Fruit fly (Drosophila melanogaster) whole organism, embryonic: ENCODE measurements around the gene SclA.

Experiments used
- Bteb2 ChIP-seq: fragments of 200-800 bp; sonication (Bioruptor generic); optimal IDR thresholded peaks from 2 replicates; lab custom pipeline; 2016; ENCODE audit warnings: missing biosample characterization, missing genetic modification characterization
- CG11247 ChIP-seq: fragments of 200-800 bp; sonication (Bioruptor generic); IDR thresholded peaks from 2 replicates; pipeline ENCODE4 v1.3.6; 2022; ENCODE audit warnings: missing biosample characterization, missing genetic modification characterization
- CG11398 ChIP-seq: fragments of 200-800 bp; sonication (Bioruptor generic); optimal IDR thresholded peaks from 2 replicates; lab custom pipeline; 2016; ENCODE audit warnings: missing biosample characterization, missing genetic modification characterization
- CG12219 ChIP-seq: fragments of 200-800 bp; sonication (Bioruptor generic); optimal IDR thresholded peaks from 3 replicates; lab custom pipeline; 2018; ENCODE audit warnings: missing biosample characterization, mild to moderate bottlenecking, missing genetic modification characterization
- CG13123 ChIP-seq: fragments of 200-800 bp; sonication (Bioruptor generic); optimal IDR thresholded peaks from 2 replicates; lab custom pipeline; 2016; ENCODE audit warnings: missing biosample characterization, missing genetic modification characterization
- CG15011 ChIP-seq: fragments of 200-800 bp; sonication (Bioruptor generic); optimal IDR thresholded peaks from 3 replicates; lab custom pipeline; 2018; ENCODE audit warnings: missing biosample characterization, mild to moderate bottlenecking, missing genetic modification characterization
- CG17361 ChIP-seq: fragments of 200-800 bp; sonication (Bioruptor generic); IDR thresholded peaks from 3 replicates; pipeline ENCODE4 v1.3.6; 2022; ENCODE audit warnings: missing biosample characterization, missing genetic modification characterization
- CG17385 ChIP-seq: fragments of 200-800 bp; sonication (Bioruptor generic); optimal IDR thresholded peaks from 3 replicates; lab custom pipeline; 2018; ENCODE audit warnings: missing biosample characterization, mild to moderate bottlenecking, missing genetic modification characterization
- CG18262 ChIP-seq: fragments of 200-800 bp; optimal IDR thresholded peaks from 3 replicates; lab custom pipeline; 2019; ENCODE audit warnings: missing biosample characterization, mild to moderate bottlenecking, missing genetic modification characterization, moderate library complexity
- CG3065 ChIP-seq: fragments of 200-800 bp; sonication (Bioruptor generic); optimal IDR thresholded peaks from 2 replicates; lab custom pipeline; 2016; ENCODE audit warnings: missing biosample characterization, missing genetic modification characterization
- CG3163 ChIP-seq: fragments of 200-800 bp; sonication (Bioruptor generic); optimal IDR thresholded peaks from 3 replicates; lab custom pipeline; 2016; ENCODE audit warnings: missing biosample characterization, missing genetic modification characterization
- CG33557 ChIP-seq: fragments of 200-800 bp; sonication (Bioruptor generic); optimal IDR thresholded peaks from 2 replicates; lab custom pipeline; 2019; ENCODE audit warnings: missing biosample characterization, mild to moderate bottlenecking, missing genetic modification characterization, moderate library complexity
- CG34422 ChIP-seq: fragments of 200-800 bp; sonication (Bioruptor generic); IDR thresholded peaks from 3 replicates; pipeline ENCODE4 v1.3.6; 2022; ENCODE audit warnings: missing biosample characterization, missing genetic modification characterization
- CG3726 ChIP-seq: fragments of 200-800 bp; sonication (Bioruptor generic); IDR thresholded peaks from 3 replicates; pipeline ENCODE4, ENCODE4 v1.3.6; 2022; ENCODE audit warnings: missing biosample characterization, missing genetic modification characterization
- CG4854 ChIP-seq: fragments of 200-800 bp; sonication (Bioruptor generic); optimal IDR thresholded peaks from 2 replicates; lab custom pipeline; 2016; ENCODE audit warnings: missing biosample characterization, missing genetic modification characterization, inconsistent platforms
- CG5180 ChIP-seq: fragments of 200-800 bp; sonication (Bioruptor generic); optimal IDR thresholded peaks from 3 replicates; lab custom pipeline; 2017; ENCODE audit warnings: missing biosample characterization, missing genetic modification characterization, mild to moderate bottlenecking, moderate library complexity, missing genetic modification reagents
- CG5245 ChIP-seq: fragments of 200-800 bp; sonication (Bioruptor generic); optimal IDR thresholded peaks from 3 replicates; lab custom pipeline; 2016; ENCODE audit warnings: missing biosample characterization, missing genetic modification characterization
- CG6654 ChIP-seq: fragments of 200-800 bp; sonication (Bioruptor generic); optimal IDR thresholded peaks from 2 replicates; lab custom pipeline; 2017; ENCODE audit warnings: missing biosample characterization, mild to moderate bottlenecking, missing genetic modification characterization
- CG7357 ChIP-seq: fragments of 200-800 bp; sonication (Bioruptor generic); IDR thresholded peaks from 3 replicates; pipeline ENCODE4 v1.3.6; 2022; ENCODE audit warnings: missing biosample characterization, missing genetic modification characterization
- CG7928 ChIP-seq: fragments of 200-800 bp; sonication (Bioruptor generic); optimal IDR thresholded peaks from 2 replicates; lab custom pipeline; 2017; ENCODE audit warnings: missing biosample characterization, mild to moderate bottlenecking, missing genetic modification characterization
- Gug ChIP-seq: fragments of 200-800 bp; sonication (Bioruptor generic); IDR thresholded peaks from 4 replicates; pipeline ENCODE4 v1.3.6; 2022; ENCODE audit warnings: missing biosample characterization, missing genetic modification characterization
- Kr ChIP-seq: fragments of 200-800 bp; sonication (Bioruptor generic); optimal IDR thresholded peaks from 2 replicates; lab custom pipeline; 2017; ENCODE audit warnings: missing biosample characterization, mild to moderate bottlenecking, missing genetic modification characterization
- Lim3 ChIP-seq: fragments of 200-800 bp; sonication (Bioruptor generic); IDR thresholded peaks from 2 replicates; pipeline ENCODE4 v1.3.6; 2022; ENCODE audit warnings: missing biosample characterization, missing genetic modification characterization
- MTF-1 ChIP-seq: fragments of 200-800 bp; sonication (Bioruptor generic); optimal IDR thresholded peaks from 2 replicates; lab custom pipeline; 2018; ENCODE audit warnings: missing biosample characterization, mild to moderate bottlenecking, missing genetic modification characterization, borderline replicate concordance
- Mes4 ChIP-seq: fragments of 200-800 bp; sonication (Bioruptor generic); optimal IDR thresholded peaks from 2 replicates; lab custom pipeline; 2016; ENCODE audit warnings: missing biosample characterization, missing genetic modification characterization
- Mrtf ChIP-seq: fragments of 200-800 bp; sonication (Bioruptor generic); IDR thresholded peaks from 3 replicates; pipeline ENCODE4 v1.3.6; 2022; ENCODE audit warnings: missing biosample characterization, missing genetic modification characterization
- Rx ChIP-seq: fragments of 200-800 bp; sonication (Bioruptor generic); IDR thresholded peaks from 2 replicates; pipeline ENCODE4 v1.3.6; 2022; ENCODE audit warnings: missing biosample characterization, missing genetic modification characterization
- Six4 ChIP-seq: fragments of 200-800 bp; sonication (Bioruptor generic); optimal IDR thresholded peaks from 2 replicates; lab custom pipeline; 2016; ENCODE audit warnings: missing biosample characterization, missing genetic modification characterization
- Sox102F ChIP-seq: fragments of 200-800 bp; sonication (Bioruptor generic); optimal IDR thresholded peaks from 2 replicates; lab custom pipeline; 2018; ENCODE audit warnings: missing biosample characterization, mild to moderate bottlenecking, missing genetic modification characterization, moderate library complexity
- Usf ChIP-seq: fragments of 200-800 bp; sonication (Bioruptor generic); optimal IDR thresholded peaks from 2 replicates; lab custom pipeline; 2017; ENCODE audit warnings: missing genotype, missing biosample characterization, missing genetic modification characterization
- bab2 ChIP-seq: fragments of 200-800 bp; sonication (Bioruptor generic); optimal IDR thresholded peaks from 2 replicates; lab custom pipeline; 2016; ENCODE audit warnings: missing biosample characterization, missing genetic modification characterization
- chinmo ChIP-seq: fragments of 200-800 bp; sonication (Bioruptor generic); IDR thresholded peaks from 4 replicates; pipeline ENCODE4 v1.3.6; 2022; ENCODE audit warnings: missing biosample characterization, missing genetic modification characterization; ENCODE audit not compliant: partially characterized antibody
- emc ChIP-seq: fragments of 200-800 bp; sonication (Bioruptor generic); optimal IDR thresholded peaks from 2 replicates; lab custom pipeline; 2016; ENCODE audit warnings: missing biosample characterization, missing genetic modification characterization
- esg ChIP-seq: fragments of 200-800 bp; sonication (Bioruptor generic); conservative IDR thresholded peaks from 2 replicates; pipeline ENCODE4 v1.3.6; 2022; ENCODE audit warnings: missing biosample characterization, missing genetic modification characterization
- hb ChIP-seq: fragments of 200-800 bp; sonication (Bioruptor generic); IDR thresholded peaks from 3 replicates; pipeline ENCODE4 v1.3.6; 2022; ENCODE audit warnings: missing biosample characterization, missing genetic modification characterization; ENCODE audit not compliant: partially characterized antibody
- ind ChIP-seq: fragments of 200-800 bp; sonication (Bioruptor generic); optimal IDR thresholded peaks from 3 replicates; lab custom pipeline; 2016; ENCODE audit warnings: missing biosample characterization, missing genetic modification characterization
- kni ChIP-seq: fragments of 200-800 bp; sonication (Bioruptor generic); optimal IDR thresholded peaks from 3 replicates; lab custom pipeline; 2017; ENCODE audit warnings: mild to moderate bottlenecking, missing biosample characterization, missing genetic modification reagents, missing genetic modification characterization
- lilli ChIP-seq: fragments of 200-800 bp; sonication (Bioruptor generic); optimal IDR thresholded peaks from 3 replicates; lab custom pipeline; 2016; ENCODE audit warnings: missing biosample characterization, missing genetic modification characterization
- lov ChIP-seq, 2 experiments: fragments of 200-800 bp in 1 of 2; fragments of >200 bp in 1 of 2; sonication (Bioruptor generic) in 1 of 2; IDR thresholded peaks in 1 of 2; optimal IDR thresholded peaks in 1 of 2; 2 replicates in 1 of 2; 3 replicates in 1 of 2; pipeline versions ENCODE4 v1.3.6 to Lab custom; 2017 to 2022; ENCODE audit warnings: missing biosample characterization in 1 of 2, missing genetic modification characterization in 1 of 2
- luna ChIP-seq: fragments of 200-800 bp; sonication (Bioruptor generic); optimal IDR thresholded peaks from 2 replicates; lab custom pipeline; 2016; ENCODE audit warnings: missing biosample characterization, missing genetic modification characterization
- maf-S ChIP-seq: fragments of 200-800 bp; sonication (Bioruptor generic); optimal IDR thresholded peaks from 2 replicates; lab custom pipeline; 2016; ENCODE audit warnings: missing biosample characterization, missing genetic modification characterization
- nom ChIP-seq: fragments of 200-800 bp; sonication (Bioruptor generic); optimal IDR thresholded peaks from 2 replicates; lab custom pipeline; 2017; ENCODE audit warnings: missing biosample characterization, missing genetic modification characterization, mild to moderate bottlenecking, moderate library complexity, missing genetic modification reagents
- oc ChIP-seq: fragments of 200-800 bp; sonication (Bioruptor generic); optimal IDR thresholded peaks from 2 replicates; lab custom pipeline; 2018; ENCODE audit warnings: missing biosample characterization, mild to moderate bottlenecking, missing genetic modification characterization, moderate library complexity
- schlank ChIP-seq: fragments of 200-800 bp; sonication (Bioruptor generic); optimal IDR thresholded peaks from 2 replicates; lab custom pipeline; 2018; ENCODE audit warnings: missing biosample characterization, mild to moderate bottlenecking, missing genetic modification characterization
- slp2 ChIP-seq: fragments of 200-800 bp; sonication (Bioruptor generic); optimal IDR thresholded peaks from 2 replicates; lab custom pipeline; 2016; ENCODE audit warnings: missing biosample characterization, missing genetic modification characterization
- sug ChIP-seq: fragments of 200-800 bp; optimal IDR thresholded peaks from 2 replicates; lab custom pipeline; 2019; ENCODE audit warnings: missing biosample characterization, mild to moderate bottlenecking, missing genetic modification characterization, moderate library complexity
- unc-4 ChIP-seq: fragments of 200-800 bp; sonication (Bioruptor generic); IDR thresholded peaks from 2 replicates; pipeline ENCODE4 v1.3.6; 2022; ENCODE audit warnings: missing biosample characterization, missing genetic modification characterization; ENCODE audit not compliant: partially characterized antibody
- zfh2 ChIP-seq: fragments of 200-800 bp; sonication (Bioruptor generic); optimal IDR thresholded peaks from 2 replicates; lab custom pipeline; 2016; ENCODE audit warnings: missing biosample characterization, missing genetic modification characterization

Gene SclA

dm6 chr2L:16887660-16888573, 50.1 kb downstream of the SclA start, which contains the start of the genes osi and tweek (continued):
- TF ChIP-seq unc-4 (GFP tag; lab: Robert Waterston, UW) (peak; percentile 78), Mes4 (no peak), lov (optimal IDR thresholded peaks at IDR 0.05; lab: Kevin White, UChicago) (no peak), lov (GFP tag; IDR thresholded peaks at IDR 0.05; lab: Robert Waterston, UW) (0 out of 3 replicates have a peak, but pooled peaks have one; percentile 8), Usf (GFP tag; lab: Kevin White, UChicago) (peak; percentile 26), oc (tag; lab: Kevin White, UChicago) (no peak), CG13123 (GFP tag; lab: Kevin White, UChicago) (peak; percentile 5), CG3065 (GFP tag; lab: Kevin White, UChicago) (no peak), Mrtf (peak; percentile 60), Lim3 (GFP tag; lab: Robert Waterston, UW) (no peak), sug (tag; lab: Kevin White, UChicago) (peak; percentile 57), luna (GFP tag; lab: Kevin White, UChicago) (no peak), CG17361 (GFP tag; lab: Robert Waterston, UW) (no peak; the same call in 2 of the 3 replicates), CG18262 (tag; lab: Kevin White, UChicago) (no peak), kni (GFP tag; lab: Kevin White, UChicago) (no peak), CG4854 (GFP tag; lab: Kevin White, UChicago) (no peak), chinmo (GFP tag; lab: Robert Waterston, UW) (peak; percentile 88), CG34422 (GFP tag; lab: Robert Waterston, UW) (peak; percentile 59; the same call in 2 of the 3 replicates), emc (GFP tag; lab: Kevin White, UChicago) (no peak), Gug (GFP tag; lab: Robert Waterston, UW) (peak; percentile 65; the same call in 2 of the 4 replicates), Six4 (GFP tag; lab: Kevin White, UChicago) (peak; percentile 34), CG7357 (GFP tag; lab: Robert Waterston, UW) (no peak), CG3163 (GFP tag; lab: Kevin White, UChicago) (no peak), CG5180 (GFP tag; lab: Kevin White, UChicago) (no peak), CG6654 (GFP tag; lab: Kevin White, UChicago) (no peak), lilli (GFP tag; lab: Kevin White, UChicago) (peak; percentile 66), zfh2 (peak; percentile 60), CG5245 (GFP tag; lab: Kevin White, UChicago) (no peak), bab2 (GFP tag; lab: Kevin White, UChicago) (peak; percentile 29), Kr (no peak), Bteb2 (GFP tag; lab: Kevin White, UChicago) (peak; percentile 56), CG17385 (GFP tag; lab: Kevin White, UChicago) (peak; percentile 96), slp2 (GFP tag; lab: Kevin White, UChicago) (no peak), ind (GFP tag; lab: Kevin White, UChicago) (peak; percentile 42), nom (no peak), schlank (tag; lab: Kevin White, UChicago) (no peak), CG33557 (GFP tag; lab: Kevin White, UChicago) (peak; percentile 26), MTF-1 (GFP tag; lab: Kevin White, UChicago) (peak; percentile 55), CG3726 (no peak), Sox102F (GFP tag; lab: Kevin White, UChicago) (no peak), CG11247 (GFP tag; lab: Robert Waterston, UW) (no peak), CG12219 (GFP tag; lab: Kevin White, UChicago) (no peak), Rx (no peak), maf-S (GFP tag; lab: Kevin White, UChicago) (peak; percentile 32), hb (GFP tag; lab: Robert Waterston, UW) (peak; percentile 86), CG15011 (GFP tag; lab: Kevin White, UChicago) (no peak), CG11398 (GFP tag; lab: Kevin White, UChicago) (no peak), CG7928 (GFP tag; lab: Kevin White, UChicago) (peak; percentile 82), esg (peak; percentile 19; the same call in 1 of the 2 replicates)
